Fruit fly (Drosophila melanogaster) whole organism, prepupa: ENCODE measurements around the gene Oga.

Experiments used
- CG11294 ChIP-seq: fragments of 200-800 bp; sonication (Bioruptor generic); IDR thresholded peaks from 2 replicates; pipeline ENCODE4 v1.3.6; 2022; ENCODE audit warnings: missing biosample characterization, missing genetic modification characterization
- CG11762 ChIP-seq: fragments of 200-800 bp; sonication (Bioruptor generic); optimal IDR thresholded peaks from 3 replicates; lab custom pipeline; 2016; ENCODE audit warnings: missing biosample characterization, missing genetic modification characterization; ENCODE audit not compliant: insufficient read depth
- CG11902 ChIP-seq: fragments of 200-800 bp; sonication (Bioruptor generic); optimal IDR thresholded peaks from 3 replicates; lab custom pipeline; 2016; ENCODE audit warnings: missing biosample characterization, missing genetic modification characterization
- CG15336 ChIP-seq: fragments of 200-800 bp; sonication (Bioruptor generic); IDR thresholded peaks from 2 replicates; pipeline ENCODE4 v1.3.6; 2022; ENCODE audit warnings: missing biosample characterization, missing genetic modification characterization
- CG1621 ChIP-seq: fragments of 200-800 bp; sonication (Bioruptor generic); optimal IDR thresholded peaks from 3 replicates; lab custom pipeline; 2018; ENCODE audit warnings: missing biosample characterization, mild to moderate bottlenecking, missing genetic modification characterization
- CG3032 ChIP-seq: fragments of 200-800 bp; optimal IDR thresholded peaks from 2 replicates; lab custom pipeline; 2019; ENCODE audit warnings: missing biosample characterization, mild to moderate bottlenecking, missing genetic modification characterization, moderate library complexity
- CG31627 ChIP-seq: fragments of 200-800 bp; sonication (Bioruptor generic); optimal IDR thresholded peaks from 3 replicates; lab custom pipeline; 2016; ENCODE audit warnings: missing biosample characterization, missing genetic modification characterization
- CG32006 ChIP-seq: fragments of 200-800 bp; sonication (Bioruptor generic); optimal IDR thresholded peaks from 3 replicates; lab custom pipeline; 2017; ENCODE audit warnings: missing biosample characterization, mild to moderate bottlenecking, missing genetic modification characterization
- CG3919 ChIP-seq: fragments of 200-800 bp; sonication (Bioruptor generic); optimal IDR thresholded peaks from 3 replicates; lab custom pipeline; 2016; ENCODE audit warnings: missing biosample characterization, missing genetic modification characterization
- CG4318 ChIP-seq: fragments of 200-800 bp; sonication (Bioruptor generic); optimal IDR thresholded peaks from 3 replicates; lab custom pipeline; 2017; ENCODE audit warnings: missing biosample characterization, mild to moderate bottlenecking, missing genetic modification characterization
- CG6163 ChIP-seq: fragments of 200-800 bp; sonication (Bioruptor generic); IDR thresholded peaks from 3 replicates; pipeline ENCODE4 v1.3.6; 2022; ENCODE audit warnings: missing biosample characterization, missing genetic modification characterization
- CG6276 ChIP-seq: fragments of 200-800 bp; sonication (Bioruptor generic); optimal IDR thresholded peaks from 2 replicates; lab custom pipeline; 2017; ENCODE audit warnings: missing biosample characterization, mild to moderate bottlenecking, missing genetic modification characterization
- CG6808 ChIP-seq: fragments of 200-800 bp; sonication (Bioruptor generic); optimal IDR thresholded peaks from 3 replicates; lab custom pipeline; 2017; ENCODE audit warnings: missing biosample characterization, missing genetic modification characterization, mild to moderate bottlenecking, moderate library complexity, missing genetic modification reagents
- CG6854 ChIP-seq: fragments of 200-800 bp; sonication (Bioruptor generic); optimal IDR thresholded peaks from 2 replicates; lab custom pipeline; 2017; ENCODE audit warnings: missing biosample characterization, mild to moderate bottlenecking, missing genetic modification characterization
- CG8119 ChIP-seq: fragments of 200-800 bp; sonication (Bioruptor generic); IDR thresholded peaks from 3 replicates; pipeline ENCODE4 v1.3.6; 2022; ENCODE audit warnings: missing biosample characterization, missing genetic modification characterization
- CG8319 ChIP-seq: fragments of 200-800 bp; sonication (Bioruptor generic); optimal IDR thresholded peaks from 3 replicates; lab custom pipeline; 2016; ENCODE audit warnings: missing biosample characterization, missing genetic modification characterization
- CG8632 ChIP-seq: fragments of 200-800 bp; sonication (Bioruptor generic); optimal IDR thresholded peaks from 3 replicates; lab custom pipeline; 2016; ENCODE audit warnings: missing biosample characterization, missing genetic modification characterization
- Eip75B ChIP-seq: fragments of 200-800 bp; sonication (Bioruptor generic); optimal IDR thresholded peaks from 3 replicates; lab custom pipeline; 2016; ENCODE audit warnings: missing biosample characterization, missing genetic modification characterization
- Eip78C ChIP-seq: fragments of 200-800 bp; sonication (Bioruptor generic); peaks from one replicate; lab custom pipeline; 2016; ENCODE audit warnings: missing biosample characterization, missing genetic modification characterization
- Eip93F ChIP-seq: fragments of 200-800 bp; sonication (Bioruptor generic); optimal IDR thresholded peaks from 2 replicates; lab custom pipeline; 2016; ENCODE audit warnings: missing biosample characterization, mild to moderate bottlenecking, missing genetic modification characterization
- Ets21C ChIP-seq: fragments of 200-800 bp; sonication (Bioruptor generic); optimal IDR thresholded peaks from 3 replicates; lab custom pipeline; 2016; ENCODE audit warnings: missing biosample characterization, missing genetic modification characterization
- Ets96B ChIP-seq: fragments of 200-800 bp; optimal IDR thresholded peaks from 2 replicates; lab custom pipeline; 2019; ENCODE audit warnings: missing biosample characterization, mild to moderate bottlenecking, missing genetic modification characterization, moderate library complexity
- Hr4 ChIP-seq: fragments of 200-800 bp; sonication (Bioruptor generic); optimal IDR thresholded peaks from 3 replicates; lab custom pipeline; 2016; ENCODE audit warnings: missing biosample characterization, missing genetic modification characterization
- Smox ChIP-seq: fragments of 200-800 bp; sonication (Bioruptor generic); optimal IDR thresholded peaks from 3 replicates; lab custom pipeline; 2016; ENCODE audit warnings: missing biosample characterization, missing genetic modification characterization
- Sox14 ChIP-seq: fragments of 200-800 bp; sonication (Bioruptor generic); optimal IDR thresholded peaks from 3 replicates; lab custom pipeline; 2016; ENCODE audit warnings: missing biosample characterization, missing genetic modification characterization
- Sox15 ChIP-seq: fragments of 200-800 bp; sonication (Bioruptor generic); optimal IDR thresholded peaks from 3 replicates; lab custom pipeline; 2016; ENCODE audit warnings: missing biosample characterization, missing genetic modification characterization
- achi ChIP-seq: fragments of 200-800 bp; sonication (Bioruptor generic); optimal IDR thresholded peaks from 3 replicates; lab custom pipeline; 2016; ENCODE audit warnings: missing biosample characterization, missing genetic modification characterization
- cyc ChIP-seq: fragments of 200-800 bp; sonication (Bioruptor generic); optimal IDR thresholded peaks from 3 replicates; lab custom pipeline; 2016; ENCODE audit warnings: missing biosample characterization, missing genetic modification characterization
- dac ChIP-seq: fragments of 200-800 bp; sonication (Bioruptor generic); optimal IDR thresholded peaks from 2 replicates; lab custom pipeline; 2017; ENCODE audit warnings: missing biosample characterization, mild to moderate bottlenecking, missing genetic modification characterization
- esn ChIP-seq: fragments of 200-800 bp; sonication (Bioruptor generic); optimal IDR thresholded peaks from 2 replicates; lab custom pipeline; 2016; ENCODE audit warnings: missing biosample characterization, mild to moderate bottlenecking, missing genetic modification characterization, moderate library complexity
- fd59A ChIP-seq: fragments of 200-800 bp; sonication (Bioruptor generic); optimal IDR thresholded peaks from 2 replicates; lab custom pipeline; 2017; ENCODE audit warnings: missing biosample characterization, mild to moderate bottlenecking, missing genetic modification characterization, missing genetic modification reagents
- fkh ChIP-seq: fragments of 200-800 bp; sonication (Bioruptor generic); optimal IDR thresholded peaks from 3 replicates; lab custom pipeline; 2017; ENCODE audit warnings: missing biosample characterization, mild to moderate bottlenecking, missing genetic modification characterization, moderate library complexity
- lz ChIP-seq: fragments of 200-800 bp; sonication (Bioruptor generic); optimal IDR thresholded peaks from 3 replicates; lab custom pipeline; 2016; ENCODE audit warnings: missing biosample characterization, missing genetic modification characterization
- net ChIP-seq: fragments of 200-800 bp; sonication (Bioruptor generic); optimal IDR thresholded peaks from 3 replicates; lab custom pipeline; 2016; ENCODE audit warnings: missing biosample characterization, missing genetic modification characterization
- salr ChIP-seq, 2 experiments: fragments of 200-800 bp; sonication (Bioruptor generic); optimal IDR thresholded peaks; 3 replicates each; lab custom pipeline; 2016 to 2018; ENCODE audit warnings: missing biosample characterization in 2 of 2, missing genetic modification characterization in 2 of 2, mild to moderate bottlenecking in 1 of 2
- spab ChIP-seq: fragments of 200-800 bp; sonication (Bioruptor generic); optimal IDR thresholded peaks from 2 replicates; lab custom pipeline; 2017; ENCODE audit warnings: missing biosample characterization, mild to moderate bottlenecking, missing genetic modification characterization, missing genetic modification reagents
- ss ChIP-seq, 2 experiments: fragments of 200-800 bp; sonication (Bioruptor generic); optimal IDR thresholded peaks; 2 replicates in 1 of 2; 3 replicates in 1 of 2; lab custom pipeline; 2017 to 2018; ENCODE audit warnings: mild to moderate bottlenecking in 2 of 2, missing biosample characterization in 2 of 2, missing genetic modification characterization in 2 of 2, moderate library complexity in 1 of 2
- svp ChIP-seq: fragments of 200-800 bp; sonication (Bioruptor generic); peaks from one replicate; lab custom pipeline; 2016; ENCODE audit warnings: missing biosample characterization, missing genetic modification characterization
- vri ChIP-seq: fragments of 200-800 bp; sonication (Bioruptor generic); optimal IDR thresholded peaks from 3 replicates; lab custom pipeline; 2016; ENCODE audit warnings: missing biosample characterization, mild to moderate bottlenecking, missing genetic modification characterization

Gene Oga

DNA sequence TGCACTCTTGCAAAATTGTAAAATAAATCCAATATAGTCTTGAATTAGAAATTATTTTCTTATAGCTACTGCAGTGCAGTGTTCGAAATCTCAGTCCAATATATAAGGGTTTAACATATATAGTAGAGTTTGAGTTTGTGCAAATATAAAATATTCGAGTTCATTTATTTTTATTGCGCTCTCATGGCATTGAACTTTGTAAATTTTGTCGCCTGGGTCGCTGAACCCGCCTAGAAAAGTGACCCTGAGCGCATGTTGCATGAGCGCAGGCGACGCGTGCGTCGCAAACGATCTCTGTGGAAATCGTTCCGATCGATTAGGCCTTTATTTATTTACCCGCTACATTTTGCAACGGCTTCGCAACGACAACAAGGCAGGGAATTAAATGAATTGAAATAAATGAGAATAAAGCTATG, 18.9 kb upstream of the Oga start (continued):
- TF ChIP-seq CG6276 (peak; percentile 46), CG1621 (tag; lab: Kevin White, UChicago) (peak; percentile 35), CG11902 (GFP tag; lab: Kevin White, UChicago) (peak; percentile 20), ss (GFP tag; optimal IDR thresholded peaks at IDR 0.05; lab: Kevin White, UChicago) (peak; percentile 35 to 37), Smox (GFP tag; lab: Kevin White, UChicago) (peak; percentile 56), Sox15 (GFP tag; lab: Kevin White, UChicago) (peak; percentile 25), esn (GFP tag; lab: Kevin White, UChicago) (peak; percentile 73), dac (GFP tag; lab: Kevin White, UChicago) (peak; percentile 39), CG32006 (GFP tag; lab: Kevin White, UChicago) (peak; percentile 88), Sox14 (GFP tag; lab: Kevin White, UChicago) (peak; percentile 62), Eip93F (GFP tag; lab: Kevin White, UChicago) (peak; percentile 58), CG8319 (GFP tag; lab: Kevin White, UChicago) (peak; percentile 23), CG15336 (peak; percentile 88)

DNA sequence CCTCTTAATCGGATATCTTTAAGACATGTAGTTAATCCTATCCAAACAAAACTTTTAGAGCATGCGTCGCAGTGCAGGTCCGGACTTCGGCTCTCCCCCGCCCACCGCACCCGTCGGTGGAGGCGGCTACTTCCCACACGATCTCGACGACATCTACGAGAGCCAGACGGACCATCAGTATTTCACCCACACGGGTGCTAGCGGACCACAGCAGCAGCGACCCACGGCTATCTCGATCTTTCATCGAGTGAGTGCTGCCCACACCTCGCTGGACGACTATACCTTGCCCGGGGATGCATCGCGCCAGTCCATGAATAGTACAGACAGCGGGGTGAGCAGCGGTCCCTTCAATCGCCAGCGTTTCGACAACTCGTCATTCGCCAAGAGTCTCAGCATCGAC, 17.2 kb upstream of the Oga start:
- TF ChIP-seq CG6808 (GFP tag; lab: Kevin White, UChicago) (no peak), svp (peak; percentile 78)

DNA sequence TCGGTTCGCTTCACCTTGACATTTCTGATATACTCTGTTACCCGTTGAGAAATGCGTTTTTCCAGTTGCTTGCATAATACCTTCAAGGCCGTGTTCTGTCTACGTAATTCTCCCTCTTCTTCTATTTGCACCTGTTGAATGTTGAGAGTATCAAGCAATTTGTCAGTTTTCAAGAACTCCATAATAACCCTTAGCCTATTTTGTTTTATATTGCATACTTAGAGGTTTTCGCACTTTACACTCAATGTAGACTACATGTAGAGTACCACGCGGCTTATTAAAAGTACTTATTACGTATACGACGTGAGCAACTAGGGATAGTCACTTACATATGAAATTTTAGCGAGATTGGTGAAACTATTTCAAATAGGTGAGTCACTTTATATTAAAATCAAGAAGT, 15.7 kb upstream of the Oga start:
- TF ChIP-seq Hr4 (GFP tag; lab: Kevin White, UChicago) (no peak), CG8319 (GFP tag; lab: Kevin White, UChicago) (no peak), svp (peak; percentile 74), achi (GFP tag; lab: Kevin White, UChicago) (no peak), CG4318 (GFP tag; lab: Kevin White, UChicago) (no peak), Sox14 (GFP tag; lab: Kevin White, UChicago) (peak; percentile 28), CG11294 (GFP tag; lab: Robert Waterston, UW) (no peak), vri (GFP tag; lab: Kevin White, UChicago) (peak; percentile 82), CG6808 (GFP tag; lab: Kevin White, UChicago) (no peak), dac (GFP tag; lab: Kevin White, UChicago) (no peak), Eip78C (GFP tag; lab: Kevin White, UChicago) (peak; percentile 52)

dm6 chr3R:21203660-21204499, 15.0 kb upstream of the Oga start:
- TF ChIP-seq net (GFP tag; lab: Kevin White, UChicago), result no peak
- TF ChIP-seq CG8119 (GFP tag; lab: Robert Waterston, UW), result peak; percentile 25; the same call in 2 of the 3 replicates
- TF ChIP-seq CG6163 (GFP tag; lab: Robert Waterston, UW), result peak; percentile 36; the same call in 1 of the 3 replicates
- peak; percentile 41 for TF ChIP-seq fkh (GFP tag; lab: Kevin White, UChicago)
- TF ChIP-seq CG6276, result no peak
- TF ChIP-seq CG15336, result peak; percentile 6; the same call in 1 of the 2 replicates

- TF ChIP-seq CG3032 (peak; percentile 87), CG32006 (GFP tag; lab: Kevin White, UChicago) (peak; percentile 98), Eip75B (GFP tag; lab: Kevin White, UChicago) (peak; percentile 97), cyc (GFP tag; lab: Kevin White, UChicago) (peak; percentile 80), lz (GFP tag; lab: Kevin White, UChicago) (peak; percentile 86), Ets96B (tag; lab: Kevin White, UChicago) (peak; percentile 93), CG3919 (GFP tag; lab: Kevin White, UChicago) (peak; percentile 93), CG1621 (tag; lab: Kevin White, UChicago) (peak; percentile 84), net (GFP tag; lab: Kevin White, UChicago) (peak; percentile 93), salr (GFP tag; optimal IDR thresholded peaks at IDR 0.05; lab: Kevin White, UChicago) (peak; percentile 84 to 97), Hr4 (GFP tag; lab: Kevin White, UChicago) (peak; percentile 97), spab (GFP tag; lab: Kevin White, UChicago) (peak; percentile 88), fd59A (GFP tag; lab: Kevin White, UChicago) (peak; percentile 89), Ets21C (GFP tag; lab: Kevin White, UChicago) (peak; percentile 70), CG6854 (no peak), CG11762 (GFP tag; lab: Kevin White, UChicago) (peak; percentile 95), CG8632 (GFP tag; lab: Kevin White, UChicago) (peak; percentile 86), CG6276 (peak; percentile 93), CG31627 (GFP tag; lab: Kevin White, UChicago) (peak; percentile 87)
These were observed 14.2 kb upstream of the Oga start for dm6 chr3R:21204500-21205167.
